Worm (Caenorhabditis elegans) whole organism, midembryonic: ENCODE data around the gene C15F1.1.

ENCODE experiments used
- T22C8.4 ChIP-seq: fragments of 200-800 bp; sonication (Bioruptor generic); IDR thresholded peaks from 2 replicates; pipeline ENCODE4 v1.3.6; 2022; ENCODE audit warnings: missing genetic modification characterization, missing compliant biosample characterization
- cog-1 ChIP-seq: sonication (generic microtip); optimal IDR thresholded peaks from 2 replicates; lab custom pipeline; 2016; ENCODE audit warnings: missing genetic modification characterization, missing compliant biosample characterization
- flt-1 ChIP-seq: fragments of 200-800 bp; sonication (Bioruptor generic); IDR thresholded peaks from 2 replicates; pipeline ENCODE4 v1.3.6; 2022; ENCODE audit warnings: missing genetic modification characterization, missing compliant biosample characterization
- klf-2 ChIP-seq: fragments of 200-800 bp; sonication (Bioruptor generic); conservative IDR thresholded peaks from 2 replicates; pipeline ENCODE4 v1.3.6; 2022; ENCODE audit warnings: missing genetic modification reagents, missing genetic modification characterization, missing compliant biosample characterization
- med-1 ChIP-seq: sonication (generic microtip); optimal IDR thresholded peaks from 2 replicates; lab custom pipeline; 2017; ENCODE audit warnings: missing genetic modification characterization, mild to moderate bottlenecking, missing compliant biosample characterization, antibody characterized with exemption, missing genetic modification reagents; ENCODE audit not compliant: insufficient read depth
- ref-1 ChIP-seq: fragments of 200-800 bp; sonication (Bioruptor generic); conservative IDR thresholded peaks from 2 replicates; pipeline ENCODE4 v1.3.6; 2022; ENCODE audit warnings: missing genetic modification reagents, missing genetic modification characterization, missing compliant biosample characterization
- tab-1 ChIP-seq: fragments of 200-800 bp; sonication (Bioruptor generic); IDR thresholded peaks from 2 replicates; pipeline ENCODE4 v1.3.6; 2022; ENCODE audit warnings: missing genetic modification characterization, missing compliant biosample characterization
- ztf-29 ChIP-seq: fragments of 200-800 bp; sonication (Bioruptor generic); IDR thresholded peaks from 2 replicates; pipeline ENCODE4 v1.3.6; 2022; ENCODE audit warnings: missing genetic modification reagents, missing genetic modification characterization, missing compliant biosample characterization

- TF ChIP-seq T22C8.4 (no peak), klf-2 (GFP tag; lab: Robert Waterston, UW) (no peak), cog-1 (tag; lab: Kevin White, UChicago) (no peak), flt-1 (GFP tag; lab: Robert Waterston, UW) (no peak), tab-1 (GFP tag; lab: Robert Waterston, UW) (no peak), ztf-29 (GFP tag; lab: Robert Waterston, UW) (no peak), ref-1 (GFP tag; lab: Robert Waterston, UW) (no peak), med-1 (GFP tag; lab: Kevin White, UChicago) (no peak)
Observed at ce11 chrII:6992949-6993348, 3.3 kb downstream of the C15F1.1 start.
